Fruit fly (Drosophila melanogaster) whole organism, prepupa: ENCODE measurements around the gene CG9184.

Experiments
- CG10631 ChIP-seq: fragments of 200-800 bp; sonication (Bioruptor generic); optimal IDR thresholded peaks from 2 replicates; lab custom pipeline; 2016; ENCODE audit warnings: missing biosample characterization, missing genetic modification characterization
- CG10669 ChIP-seq: fragments of 200-800 bp; sonication (Bioruptor generic); optimal IDR thresholded peaks from 3 replicates; lab custom pipeline; 2018; ENCODE audit warnings: missing biosample characterization, mild to moderate bottlenecking, missing genetic modification characterization, moderate library complexity
- CG11294 ChIP-seq: fragments of 200-800 bp; sonication (Bioruptor generic); IDR thresholded peaks from 2 replicates; pipeline ENCODE4 v1.3.6; 2022; ENCODE audit warnings: missing biosample characterization, missing genetic modification characterization
- CG11762 ChIP-seq: fragments of 200-800 bp; sonication (Bioruptor generic); optimal IDR thresholded peaks from 3 replicates; lab custom pipeline; 2016; ENCODE audit warnings: missing biosample characterization, missing genetic modification characterization; ENCODE audit not compliant: insufficient read depth
- CG11902 ChIP-seq: fragments of 200-800 bp; sonication (Bioruptor generic); optimal IDR thresholded peaks from 3 replicates; lab custom pipeline; 2016; ENCODE audit warnings: missing biosample characterization, missing genetic modification characterization
- CG15336 ChIP-seq: fragments of 200-800 bp; sonication (Bioruptor generic); IDR thresholded peaks from 2 replicates; pipeline ENCODE4 v1.3.6; 2022; ENCODE audit warnings: missing biosample characterization, missing genetic modification characterization
- CG1621 ChIP-seq: fragments of 200-800 bp; sonication (Bioruptor generic); optimal IDR thresholded peaks from 3 replicates; lab custom pipeline; 2018; ENCODE audit warnings: missing biosample characterization, mild to moderate bottlenecking, missing genetic modification characterization
- CG16779 ChIP-seq: fragments of 200-800 bp; sonication (Bioruptor generic); optimal IDR thresholded peaks from 3 replicates; lab custom pipeline; 2017; ENCODE audit warnings: missing biosample characterization, mild to moderate bottlenecking, missing genetic modification characterization
- CG3032 ChIP-seq: fragments of 200-800 bp; optimal IDR thresholded peaks from 2 replicates; lab custom pipeline; 2019; ENCODE audit warnings: missing biosample characterization, mild to moderate bottlenecking, missing genetic modification characterization, moderate library complexity
- CG31627 ChIP-seq: fragments of 200-800 bp; sonication (Bioruptor generic); optimal IDR thresholded peaks from 3 replicates; lab custom pipeline; 2016; ENCODE audit warnings: missing biosample characterization, missing genetic modification characterization
- CG32006 ChIP-seq: fragments of 200-800 bp; sonication (Bioruptor generic); optimal IDR thresholded peaks from 3 replicates; lab custom pipeline; 2017; ENCODE audit warnings: missing biosample characterization, mild to moderate bottlenecking, missing genetic modification characterization
- CG34406 ChIP-seq: fragments of 200-800 bp; sonication (Bioruptor generic); optimal IDR thresholded peaks from 3 replicates; lab custom pipeline; 2016; ENCODE audit warnings: missing biosample characterization, missing genetic modification characterization
- CG3919 ChIP-seq: fragments of 200-800 bp; sonication (Bioruptor generic); optimal IDR thresholded peaks from 3 replicates; lab custom pipeline; 2016; ENCODE audit warnings: missing biosample characterization, missing genetic modification characterization
- CG4318 ChIP-seq: fragments of 200-800 bp; sonication (Bioruptor generic); optimal IDR thresholded peaks from 3 replicates; lab custom pipeline; 2017; ENCODE audit warnings: missing biosample characterization, mild to moderate bottlenecking, missing genetic modification characterization
- CG6276 ChIP-seq: fragments of 200-800 bp; sonication (Bioruptor generic); optimal IDR thresholded peaks from 2 replicates; lab custom pipeline; 2017; ENCODE audit warnings: missing biosample characterization, mild to moderate bottlenecking, missing genetic modification characterization
- CG6792 ChIP-seq: fragments of 200-800 bp; sonication (Bioruptor generic); optimal IDR thresholded peaks from 3 replicates; lab custom pipeline; 2016; ENCODE audit warnings: missing biosample characterization, missing genetic modification characterization
- CG6854 ChIP-seq: fragments of 200-800 bp; sonication (Bioruptor generic); optimal IDR thresholded peaks from 2 replicates; lab custom pipeline; 2017; ENCODE audit warnings: missing biosample characterization, mild to moderate bottlenecking, missing genetic modification characterization
- CG7368 ChIP-seq: fragments of 200-800 bp; sonication (Bioruptor generic); optimal IDR thresholded peaks from 3 replicates; lab custom pipeline; 2016; ENCODE audit warnings: missing biosample characterization, missing genetic modification characterization
- CG8119 ChIP-seq: fragments of 200-800 bp; sonication (Bioruptor generic); IDR thresholded peaks from 3 replicates; pipeline ENCODE4 v1.3.6; 2022; ENCODE audit warnings: missing biosample characterization, missing genetic modification characterization
- CG8319 ChIP-seq: fragments of 200-800 bp; sonication (Bioruptor generic); optimal IDR thresholded peaks from 3 replicates; lab custom pipeline; 2016; ENCODE audit warnings: missing biosample characterization, missing genetic modification characterization
- CG8632 ChIP-seq: fragments of 200-800 bp; sonication (Bioruptor generic); optimal IDR thresholded peaks from 3 replicates; lab custom pipeline; 2016; ENCODE audit warnings: missing biosample characterization, missing genetic modification characterization
- CG9139 ChIP-seq: fragments of 200-800 bp; sonication (Bioruptor generic); optimal IDR thresholded peaks from 3 replicates; lab custom pipeline; 2017; ENCODE audit warnings: missing biosample characterization, mild to moderate bottlenecking, missing genetic modification characterization
- Eip75B ChIP-seq: fragments of 200-800 bp; sonication (Bioruptor generic); optimal IDR thresholded peaks from 3 replicates; lab custom pipeline; 2016; ENCODE audit warnings: missing biosample characterization, missing genetic modification characterization
- Eip78C ChIP-seq: fragments of 200-800 bp; sonication (Bioruptor generic); peaks from one replicate; lab custom pipeline; 2016; ENCODE audit warnings: missing biosample characterization, missing genetic modification characterization
- Ets21C ChIP-seq: fragments of 200-800 bp; sonication (Bioruptor generic); optimal IDR thresholded peaks from 3 replicates; lab custom pipeline; 2016; ENCODE audit warnings: missing biosample characterization, missing genetic modification characterization
- Ets96B ChIP-seq: fragments of 200-800 bp; optimal IDR thresholded peaks from 2 replicates; lab custom pipeline; 2019; ENCODE audit warnings: missing biosample characterization, mild to moderate bottlenecking, missing genetic modification characterization, moderate library complexity
- Gug ChIP-seq: fragments of 200-800 bp; sonication (Bioruptor generic); IDR thresholded peaks from 2 replicates; pipeline ENCODE4 v1.3.6; 2022; ENCODE audit warnings: missing biosample characterization, missing genetic modification characterization
- Hr38 ChIP-seq: sonication (Bioruptor generic); optimal IDR thresholded peaks from 2 replicates; lab custom pipeline; 2016; ENCODE audit warnings: missing biosample characterization, missing genetic modification characterization
- Hr39 ChIP-seq: fragments of 200-800 bp; sonication (Bioruptor generic); optimal IDR thresholded peaks from 2 replicates; lab custom pipeline; 2016; ENCODE audit warnings: missing biosample characterization, missing genetic modification characterization
- Hr4 ChIP-seq: fragments of 200-800 bp; sonication (Bioruptor generic); optimal IDR thresholded peaks from 3 replicates; lab custom pipeline; 2016; ENCODE audit warnings: missing biosample characterization, missing genetic modification characterization
- Lpt ChIP-seq: fragments of 200-800 bp; sonication (Bioruptor generic); optimal IDR thresholded peaks from 3 replicates; lab custom pipeline; 2016; ENCODE audit warnings: missing biosample characterization, missing genetic modification characterization
- Met ChIP-seq: fragments of 200-800 bp; sonication (Bioruptor generic); optimal IDR thresholded peaks from 3 replicates; lab custom pipeline; 2016; ENCODE audit warnings: missing biosample characterization, missing genetic modification characterization
- OdsH ChIP-seq: fragments of 200-800 bp; sonication (Bioruptor generic); optimal IDR thresholded peaks from 3 replicates; lab custom pipeline; 2016; ENCODE audit warnings: missing biosample characterization, missing genetic modification characterization
- Smox ChIP-seq: fragments of 200-800 bp; sonication (Bioruptor generic); optimal IDR thresholded peaks from 3 replicates; lab custom pipeline; 2016; ENCODE audit warnings: missing biosample characterization, missing genetic modification characterization
- Sox102F ChIP-seq: fragments of 200-800 bp; sonication (Bioruptor generic); optimal IDR thresholded peaks from 2 replicates; lab custom pipeline; 2016; ENCODE audit warnings: missing biosample characterization, mild to moderate bottlenecking, missing genetic modification characterization
- Sox14 ChIP-seq: fragments of 200-800 bp; sonication (Bioruptor generic); optimal IDR thresholded peaks from 3 replicates; lab custom pipeline; 2016; ENCODE audit warnings: missing biosample characterization, missing genetic modification characterization
- Sox15 ChIP-seq: fragments of 200-800 bp; sonication (Bioruptor generic); optimal IDR thresholded peaks from 3 replicates; lab custom pipeline; 2016; ENCODE audit warnings: missing biosample characterization, missing genetic modification characterization
- cyc ChIP-seq: fragments of 200-800 bp; sonication (Bioruptor generic); optimal IDR thresholded peaks from 3 replicates; lab custom pipeline; 2016; ENCODE audit warnings: missing biosample characterization, missing genetic modification characterization
- dac ChIP-seq: fragments of 200-800 bp; sonication (Bioruptor generic); optimal IDR thresholded peaks from 2 replicates; lab custom pipeline; 2017; ENCODE audit warnings: missing biosample characterization, mild to moderate bottlenecking, missing genetic modification characterization
- dsx ChIP-seq: fragments of 200-800 bp; optimal IDR thresholded peaks from 3 replicates; lab custom pipeline; 2019; ENCODE audit warnings: missing biosample characterization, mild to moderate bottlenecking, missing genetic modification characterization, moderate library complexity; ENCODE audit not compliant: poor library complexity, severe bottlenecking
- eg ChIP-seq: fragments of 200-800 bp; sonication (Bioruptor generic); IDR thresholded peaks from 3 replicates; pipeline ENCODE4 v1.3.6; 2022; ENCODE audit warnings: missing biosample characterization, missing genetic modification characterization
- esn ChIP-seq: fragments of 200-800 bp; sonication (Bioruptor generic); optimal IDR thresholded peaks from 2 replicates; lab custom pipeline; 2016; ENCODE audit warnings: missing biosample characterization, mild to moderate bottlenecking, missing genetic modification characterization, moderate library complexity
- fd59A ChIP-seq: fragments of 200-800 bp; sonication (Bioruptor generic); optimal IDR thresholded peaks from 2 replicates; lab custom pipeline; 2017; ENCODE audit warnings: missing biosample characterization, mild to moderate bottlenecking, missing genetic modification characterization, missing genetic modification reagents
- fkh ChIP-seq: fragments of 200-800 bp; sonication (Bioruptor generic); optimal IDR thresholded peaks from 3 replicates; lab custom pipeline; 2017; ENCODE audit warnings: missing biosample characterization, mild to moderate bottlenecking, missing genetic modification characterization, moderate library complexity
- lz ChIP-seq: fragments of 200-800 bp; sonication (Bioruptor generic); optimal IDR thresholded peaks from 3 replicates; lab custom pipeline; 2016; ENCODE audit warnings: missing biosample characterization, missing genetic modification characterization
- net ChIP-seq: fragments of 200-800 bp; sonication (Bioruptor generic); optimal IDR thresholded peaks from 3 replicates; lab custom pipeline; 2016; ENCODE audit warnings: missing biosample characterization, missing genetic modification characterization
- salr ChIP-seq, 2 experiments: fragments of 200-800 bp; sonication (Bioruptor generic); optimal IDR thresholded peaks; 3 replicates each; lab custom pipeline; 2016 to 2018; ENCODE audit warnings: missing biosample characterization in 2 of 2, missing genetic modification characterization in 2 of 2, mild to moderate bottlenecking in 1 of 2
- ss ChIP-seq, 2 experiments: fragments of 200-800 bp; sonication (Bioruptor generic); optimal IDR thresholded peaks; 2 replicates in 1 of 2; 3 replicates in 1 of 2; lab custom pipeline; 2017 to 2018; ENCODE audit warnings: mild to moderate bottlenecking in 2 of 2, missing biosample characterization in 2 of 2, missing genetic modification characterization in 2 of 2, moderate library complexity in 1 of 2
- svp ChIP-seq: fragments of 200-800 bp; sonication (Bioruptor generic); peaks from one replicate; lab custom pipeline; 2016; ENCODE audit warnings: missing biosample characterization, missing genetic modification characterization
- topi ChIP-seq: fragments of 200-800 bp; sonication (Bioruptor generic); optimal IDR thresholded peaks from 3 replicates; lab custom pipeline; 2016; ENCODE audit warnings: missing biosample characterization, missing genetic modification characterization

Gene CG9184

dm6 chr3L:1300076-1300635 lies 22.4 kb downstream of the CG9184 start (continued):
- peak; percentile 43; the same call in 1 of the 2 replicates for TF ChIP-seq Gug
- peak; percentile 50 for TF ChIP-seq cyc (GFP tag; lab: Kevin White, UChicago)
- no peak for TF ChIP-seq fd59A

- TF ChIP-seq Hr39 (GFP tag; lab: Kevin White, UChicago) (no peak), CG31627 (GFP tag; lab: Kevin White, UChicago) (no peak), CG3919 (GFP tag; lab: Kevin White, UChicago) (no peak), Sox102F (GFP tag; lab: Kevin White, UChicago) (no peak), Gug (no peak), CG15336 (GFP tag; lab: Robert Waterston, UW) (no peak; the same call in 1 of the 2 replicates), Ets21C (GFP tag; lab: Kevin White, UChicago) (no peak), Smox (GFP tag; lab: Kevin White, UChicago) (no peak), CG10631 (no peak), lz (GFP tag; lab: Kevin White, UChicago) (no peak), Lpt (no peak), CG4318 (GFP tag; lab: Kevin White, UChicago) (no peak), svp (peak; percentile 90), fkh (GFP tag; lab: Kevin White, UChicago) (no peak), cyc (GFP tag; lab: Kevin White, UChicago) (no peak), CG11902 (GFP tag; lab: Kevin White, UChicago) (no peak), ss (GFP tag; optimal IDR thresholded peaks at IDR 0.05; lab: Kevin White, UChicago) (no peak), salr (GFP tag; optimal IDR thresholded peaks at IDR 0.05; lab: Kevin White, UChicago) (no peak), CG6276 (GFP tag; lab: Kevin White, UChicago) (no peak), CG8632 (no peak), CG34406 (GFP tag; lab: Kevin White, UChicago) (no peak), dsx (GFP tag; lab: Kevin White, UChicago) (no peak), CG9139 (GFP tag; lab: Kevin White, UChicago) (no peak), eg (GFP tag; lab: Robert Waterston, UW) (peak; percentile 38; the same call in 1 of the 3 replicates), CG32006 (no peak), OdsH (no peak), CG3032 (tag; lab: Kevin White, UChicago) (no peak), CG11762 (GFP tag; lab: Kevin White, UChicago) (no peak), CG11294 (GFP tag; lab: Robert Waterston, UW) (no peak), CG10669 (GFP tag; lab: Kevin White, UChicago) (no peak), Ets96B (tag; lab: Kevin White, UChicago) (no peak), Hr38 (GFP tag; lab: Kevin White, UChicago) (no peak), CG7368 (no peak), dac (GFP tag; lab: Kevin White, UChicago) (no peak), esn (GFP tag; lab: Kevin White, UChicago) (peak; percentile 16), CG1621 (tag; lab: Kevin White, UChicago) (peak; percentile 38), fd59A (no peak), topi (peak; percentile 8), Met (GFP tag; lab: Kevin White, UChicago) (no peak), Hr4 (GFP tag; lab: Kevin White, UChicago) (no peak), Eip75B (GFP tag; lab: Kevin White, UChicago) (no peak), CG6854 (GFP tag; lab: Kevin White, UChicago) (no peak), CG8319 (no peak), CG8119 (GFP tag; lab: Robert Waterston, UW) (no peak), Sox15 (GFP tag; lab: Kevin White, UChicago) (no peak), CG6792 (GFP tag; lab: Kevin White, UChicago) (no peak), Eip78C (GFP tag; lab: Kevin White, UChicago) (no peak), net (no peak), Sox14 (GFP tag; lab: Kevin White, UChicago) (peak; percentile 4), CG16779 (no peak)
These were observed 24.1 kb downstream of the CG9184 start, which contains the start of gene scf for dm6 chr3L:1298509-1298908. scf (plus strand) TSS chr3L:1298672.
